Worm (Caenorhabditis elegans) whole organism, early embryonic: ENCODE results near the gene ZK180.7.

Source experiments
- B0310.2 ChIP-seq: sonication (generic microtip); optimal IDR thresholded peaks from 2 replicates; lab custom pipeline; 2016; ENCODE audit warnings: mild to moderate bottlenecking, missing genetic modification characterization, missing compliant biosample characterization
- F13C5.2 ChIP-seq: sonication (generic microtip); optimal IDR thresholded peaks from 2 replicates; lab custom pipeline; 2017; ENCODE audit warnings: mild to moderate bottlenecking, missing genetic modification characterization, inconsistent platforms, missing compliant biosample characterization
- aly-1 ChIP-seq: sonication (generic microtip); optimal IDR thresholded peaks from 2 replicates; lab custom pipeline; 2016; ENCODE audit warnings: missing genetic modification characterization, missing compliant biosample characterization
- ama-1 ChIP-seq: fragments of 150-350 bp; optimal IDR thresholded peaks from 2 replicates; lab custom pipeline; 2014
- ceh-36 ChIP-seq: sonication (generic microtip); optimal IDR thresholded peaks from 2 replicates; lab custom pipeline; 2016; ENCODE audit warnings: missing genetic modification characterization, inconsistent platforms, missing compliant biosample characterization
- flt-1 ChIP-seq: fragments of 200-800 bp; sonication (Bioruptor generic); IDR thresholded peaks from 2 replicates; pipeline ENCODE4 v1.3.6; 2022; ENCODE audit warnings: missing genetic modification characterization, missing compliant biosample characterization
- hmg-4 ChIP-seq: fragments of 200-800 bp; sonication (Bioruptor generic); optimal IDR thresholded peaks from 2 replicates; lab custom pipeline; 2018; ENCODE audit warnings: mild to moderate bottlenecking, missing genetic modification characterization, missing compliant biosample characterization
- hnd-1 ChIP-seq: sonication (generic microtip); optimal IDR thresholded peaks from 2 replicates; lab custom pipeline; 2016; ENCODE audit warnings: missing genetic modification characterization, missing compliant biosample characterization
- scrt-1 ChIP-seq: fragments of 200-800 bp; sonication (Bioruptor generic); IDR thresholded peaks from 2 replicates; pipeline ENCODE4 v1.3.6; 2022; ENCODE audit warnings: missing genetic modification characterization, missing compliant biosample characterization
- sea-1 ChIP-seq: fragments of 200-800 bp; sonication (Bioruptor generic); conservative IDR thresholded peaks from 2 replicates; pipeline ENCODE4 v1.3.6; 2022; ENCODE audit warnings: missing genetic modification characterization, missing compliant biosample characterization
- tbx-11 ChIP-seq: fragments of 200-800 bp; sonication (Bioruptor generic); IDR thresholded peaks from 2 replicates; pipeline ENCODE4 v1.3.6; 2022; ENCODE audit warnings: missing genetic modification characterization, missing compliant biosample characterization
- tbx-37 ChIP-seq: fragments of 200-800 bp; sonication (Bioruptor generic); conservative IDR thresholded peaks from 2 replicates; pipeline ENCODE4 v1.3.6; 2022; ENCODE audit warnings: missing genetic modification reagents, missing genetic modification characterization, missing compliant biosample characterization
- tra-4 ChIP-seq: sonication (generic microtip); optimal IDR thresholded peaks from 2 replicates; lab custom pipeline; 2017; ENCODE audit warnings: missing genetic modification characterization, missing compliant biosample characterization

- no peak for TF ChIP-seq ceh-36
- TF ChIP-seq hnd-1 (tag; lab: Kevin White, UChicago), result no peak
- TF ChIP-seq ama-1 (lab: Kevin White, UChicago), result no peak
- no peak for TF ChIP-seq F13C5.2
- TF ChIP-seq tra-4 (tag; lab: Kevin White, UChicago), result no peak
- no peak for TF ChIP-seq hmg-4 (GFP tag; lab: Kevin White, UChicago)
- TF ChIP-seq sea-1 (GFP tag; lab: Robert Waterston, UW), result no peak
- TF ChIP-seq tbx-37 (GFP tag; lab: Robert Waterston, UW), result no peak
- TF ChIP-seq scrt-1 (GFP tag; lab: Robert Waterston, UW), result no peak
- no peak for TF ChIP-seq tbx-11
- no peak for TF ChIP-seq flt-1
- TF ChIP-seq B0310.2 (tag; lab: Kevin White, UChicago), result no peak
- no peak for TF ChIP-seq aly-1
These were observed 53.9 kb downstream of the ZK180.7 start for ce11 chrIV:4544215-4544614.
